Worm (Caenorhabditis elegans) whole organism, L1 larva: ENCODE data around the gene ccdc-47.

Source experiments
- C04F5.9 ChIP-seq: sonication (generic microtip); optimal IDR thresholded peaks from 2 replicates; lab custom pipeline; 2016; ENCODE audit warnings: missing genetic modification characterization, missing compliant biosample characterization
- aha-1 ChIP-seq: fragments of 150-350 bp; optimal IDR thresholded peaks from 2 replicates; lab custom pipeline; 2014; ENCODE audit warnings: missing biosample characterization, missing genetic modification characterization
- ceh-63 ChIP-seq: fragments of 200-800 bp; sonication (Bioruptor generic); optimal IDR thresholded peaks from 2 replicates; lab custom pipeline; 2018; ENCODE audit warnings: mild to moderate bottlenecking, missing genetic modification characterization, missing compliant biosample characterization
- ceh-82 ChIP-seq, 3 experiments: fragments of 150-350 bp in 1 of 3; sonication (generic microtip) in 2 of 3; optimal IDR thresholded peaks; 2 replicates each; lab custom pipeline; 2014 to 2017; ENCODE audit warnings: missing biosample characterization in 3 of 3, missing genetic modification characterization in 3 of 3
- ceh-88 ChIP-seq: fragments of 200-800 bp; sonication (Bioruptor generic); IDR thresholded peaks from 2 replicates; pipeline ENCODE4 v1.3.6; 2022; ENCODE audit warnings: missing genetic modification characterization, missing compliant biosample characterization
- ceh-90 ChIP-seq: sonication (generic microtip); optimal IDR thresholded peaks from 2 replicates; lab custom pipeline; 2016; ENCODE audit warnings: missing genetic modification characterization, missing compliant biosample characterization
- dpl-1 ChIP-seq, 3 experiments: fragments of 150-350 bp in 2 of 3; sonication (generic microtip) in 1 of 3; optimal IDR thresholded peaks; 2 replicates each; lab custom pipeline; 2014 to 2017; ENCODE audit warnings: missing biosample characterization in 3 of 3, missing genetic modification characterization in 3 of 3, missing genetic modification reagents in 3 of 3
- dsc-1 ChIP-seq: sonication (generic microtip); optimal IDR thresholded peaks from 2 replicates; lab custom pipeline; 2016; ENCODE audit warnings: mild to moderate bottlenecking, missing genetic modification characterization, missing compliant biosample characterization
- efl-1 ChIP-seq, 4 experiments: fragments of 150-350 bp; optimal IDR thresholded peaks in 3 of 4; peaks in 1 of 4; 1 replicate in 1 of 4; 2 replicates in 3 of 4; lab custom pipeline; 2014; ENCODE audit warnings: missing biosample characterization in 2 of 4, missing genetic modification characterization in 2 of 4, missing genetic modification reagents in 2 of 4
- elt-2 ChIP-seq: sonication (generic microtip); optimal IDR thresholded peaks from 2 replicates; lab custom pipeline; 2016; ENCODE audit warnings: missing genetic modification characterization, mild to moderate bottlenecking, inconsistent platforms, missing compliant biosample characterization, missing genetic modification reagents
- fkh-4 ChIP-seq: sonication (generic microtip); optimal IDR thresholded peaks from 2 replicates; lab custom pipeline; 2016; ENCODE audit warnings: missing compliant biosample characterization, missing genetic modification characterization, borderline replicate concordance
- grh-1 ChIP-seq: fragments of 200-800 bp; sonication (Bioruptor generic); IDR thresholded peaks from 2 replicates; pipeline ENCODE4 v1.3.6; 2022; ENCODE audit warnings: missing genetic modification reagents, missing genetic modification characterization, missing compliant biosample characterization
- lin-14 ChIP-seq: fragments of 200-800 bp; sonication (Bioruptor generic); optimal IDR thresholded peaks from 2 replicates; lab custom pipeline; 2018; ENCODE audit warnings: mild to moderate bottlenecking, missing genetic modification characterization, moderate library complexity, missing compliant biosample characterization
- lin-35 ChIP-seq, 2 experiments: fragments of 150-350 bp; optimal IDR thresholded peaks; 2 replicates each; lab custom pipeline; 2014; ENCODE audit warnings: missing biosample characterization in 2 of 2, missing genetic modification characterization in 2 of 2, missing genetic modification reagents in 2 of 2
- lin-39 ChIP-seq: fragments of 150-350 bp; optimal IDR thresholded peaks from 2 replicates; lab custom pipeline; 2014; ENCODE audit warnings: missing biosample characterization, missing genetic modification reagents, missing genetic modification characterization
- lsy-2 ChIP-seq, 2 experiments: fragments of 150-350 bp; optimal IDR thresholded peaks; 2 replicates each; lab custom pipeline; 2014; ENCODE audit warnings: missing biosample characterization in 2 of 2, missing genetic modification characterization in 2 of 2
- mdl-1 ChIP-seq, 2 experiments: fragments of 150-350 bp; optimal IDR thresholded peaks; 2 replicates each; lab custom pipeline; 2014 to 2017; ENCODE audit warnings: missing biosample characterization in 2 of 2, missing genetic modification characterization in 2 of 2, inconsistent platforms in 1 of 2
- mep-1 ChIP-seq: fragments of 150-350 bp; optimal IDR thresholded peaks from 2 replicates; lab custom pipeline; 2014; ENCODE audit warnings: missing biosample characterization, missing genetic modification characterization
- nhr-19 ChIP-seq: fragments of 200-800 bp; sonication (Bioruptor generic); conservative IDR thresholded peaks from 2 replicates; pipeline ENCODE4 v1.3.6; 2022; ENCODE audit warnings: missing genetic modification characterization, missing compliant biosample characterization
- nhr-20 ChIP-seq: sonication (generic microtip); optimal IDR thresholded peaks from 2 replicates; lab custom pipeline; 2016; ENCODE audit warnings: mild to moderate bottlenecking, missing genetic modification characterization, missing compliant biosample characterization
- nhr-47 ChIP-seq: sonication (generic microtip); optimal IDR thresholded peaks from 2 replicates; lab custom pipeline; 2016; ENCODE audit warnings: mild to moderate bottlenecking, missing genetic modification characterization, moderate library complexity, missing compliant biosample characterization
- nhr-71 ChIP-seq: sonication (generic microtip); optimal IDR thresholded peaks from 2 replicates; lab custom pipeline; 2016; ENCODE audit warnings: mild to moderate bottlenecking, missing genetic modification characterization, moderate library complexity, missing compliant biosample characterization
- nhr-76 ChIP-seq: sonication (generic microtip); optimal IDR thresholded peaks from 2 replicates; lab custom pipeline; 2017; ENCODE audit warnings: missing biosample characterization, missing genetic modification characterization
- nhr-84 ChIP-seq: sonication (generic microtip); optimal IDR thresholded peaks from 2 replicates; lab custom pipeline; 2017; ENCODE audit warnings: missing biosample characterization, missing genetic modification characterization
- nhr-85 ChIP-seq: sonication (generic microtip); peaks from one replicate; lab custom pipeline; 2016; ENCODE audit warnings: missing genetic modification characterization, inconsistent platforms, missing compliant biosample characterization
- nhr-90 ChIP-seq: sonication (generic microtip); optimal IDR thresholded peaks from 2 replicates; lab custom pipeline; 2016; ENCODE audit warnings: mild to moderate bottlenecking, missing genetic modification characterization, missing compliant biosample characterization; ENCODE audit not compliant: poor library complexity
- pag-3 ChIP-seq: sonication (generic microtip); optimal IDR thresholded peaks from 2 replicates; lab custom pipeline; 2017; ENCODE audit warnings: missing genetic modification characterization, mild to moderate bottlenecking, missing compliant biosample characterization, antibody characterized with exemption, borderline replicate concordance; ENCODE audit not compliant: insufficient read depth
- pax-3 ChIP-seq: fragments of 200-800 bp; sonication (Bioruptor generic); optimal IDR thresholded peaks from 2 replicates; lab custom pipeline; 2018; ENCODE audit warnings: mild to moderate bottlenecking, missing genetic modification characterization, moderate library complexity, missing compliant biosample characterization
- rnt-1 ChIP-seq: sonication (generic microtip); optimal IDR thresholded peaks from 2 replicates; lab custom pipeline; 2016; ENCODE audit warnings: mild to moderate bottlenecking, missing genetic modification characterization, moderate library complexity, missing compliant biosample characterization
- skn-1 ChIP-seq: fragments of 150-350 bp; optimal IDR thresholded peaks from 2 replicates; lab custom pipeline; 2014; ENCODE audit warnings: missing biosample characterization, missing genetic modification characterization
- snpc-4 ChIP-seq: fragments of 150-350 bp; optimal IDR thresholded peaks from 2 replicates; lab custom pipeline; 2014; ENCODE audit warnings: missing biosample characterization, missing genetic modification characterization
- snu-23 ChIP-seq: sonication (generic microtip); optimal IDR thresholded peaks from 2 replicates; lab custom pipeline; 2016; ENCODE audit warnings: missing genetic modification characterization, missing compliant biosample characterization
- sox-4 ChIP-seq: sonication (generic microtip); optimal IDR thresholded peaks from 2 replicates; lab custom pipeline; 2016; ENCODE audit warnings: missing genetic modification characterization, missing compliant biosample characterization
- sptf-1 ChIP-seq: fragments of 150-350 bp; optimal IDR thresholded peaks from 2 replicates; lab custom pipeline; 2014; ENCODE audit warnings: missing biosample characterization, missing genetic modification characterization
- swsn-7 ChIP-seq: sonication (generic microtip); optimal IDR thresholded peaks from 2 replicates; lab custom pipeline; 2016; ENCODE audit warnings: missing genetic modification characterization, missing compliant biosample characterization
- tbx-2 ChIP-seq: sonication (generic microtip); optimal IDR thresholded peaks from 2 replicates; lab custom pipeline; 2016; ENCODE audit warnings: missing genetic modification characterization, missing compliant biosample characterization
- unc-30 ChIP-seq: sonication (generic microtip); optimal IDR thresholded peaks from 2 replicates; lab custom pipeline; 2017; ENCODE audit warnings: missing biosample characterization, missing genetic modification characterization
- vab-15 ChIP-seq: sonication (generic microtip); optimal IDR thresholded peaks from 2 replicates; lab custom pipeline; 2017; ENCODE audit warnings: missing genotype, mild to moderate bottlenecking, missing genetic modification characterization, missing compliant biosample characterization
- zag-1 ChIP-seq: fragments of 150-350 bp; optimal IDR thresholded peaks from 2 replicates; lab custom pipeline; 2014; ENCODE audit warnings: missing biosample characterization, missing genetic modification characterization
- zip-4 ChIP-seq: fragments of 200-800 bp; sonication (Bioruptor generic); optimal IDR thresholded peaks from 2 replicates; lab custom pipeline; 2018; ENCODE audit warnings: mild to moderate bottlenecking, missing genetic modification characterization, moderate library complexity, missing compliant biosample characterization

ccdc-47 gene

DNA sequence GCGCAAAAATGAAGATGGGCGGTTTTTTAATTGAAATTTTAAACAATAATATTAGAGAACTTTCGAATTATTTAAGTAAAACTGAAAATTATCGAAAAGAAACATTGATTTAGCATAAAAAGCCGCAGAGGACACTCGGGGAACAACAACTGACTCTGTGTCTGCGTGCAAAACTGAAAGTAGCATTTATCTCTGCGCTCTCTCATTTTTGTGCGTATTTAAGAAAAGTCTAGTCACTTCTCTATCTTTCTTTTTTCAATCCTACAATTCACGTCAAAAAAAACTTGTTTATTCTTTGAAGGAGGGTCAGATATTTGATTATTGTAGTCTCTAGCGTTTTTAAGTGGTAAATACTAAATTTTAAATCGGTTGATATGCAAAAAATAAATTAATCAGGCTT, 8.6 kb upstream of the ccdc-47 start:
- TF ChIP-seq tbx-2 (tag; lab: Kevin White, UChicago) (no peak), mep-1 (tag; lab: Kevin White, UChicago) (peak; percentile 15), lin-14 (GFP tag; lab: Kevin White, UChicago) (peak; percentile 82), dpl-1 (GFP tag; optimal IDR thresholded peaks at IDR 0.05; lab: Kevin White, UChicago) (peak in 2 of 3 experiments; percentile 12 to 18), nhr-47 (tag; lab: Kevin White, UChicago) (no peak), snu-23 (GFP tag; lab: Kevin White, UChicago) (peak; percentile 67), sox-4 (tag; lab: Kevin White, UChicago) (no peak), nhr-19 (GFP tag; lab: Robert Waterston, UW) (peak; percentile 34), ceh-82 (tag; optimal IDR thresholded peaks at IDR 0.05; lab: Kevin White, UChicago) (peak in 1 of 3 experiments; percentile 29), swsn-7 (tag; lab: Kevin White, UChicago) (peak; percentile 15), lin-35 (GFP tag; optimal IDR thresholded peaks at IDR 0.05; lab: Kevin White, UChicago) (peak; percentile 31 to 45), aha-1 (peak; percentile 50), nhr-71 (tag; lab: Kevin White, UChicago) (peak; percentile 37), zip-4 (GFP tag; lab: Kevin White, UChicago) (no peak), pax-3 (no peak), rnt-1 (peak; percentile 11), efl-1 (optimal IDR thresholded peaks at IDR 0.05; lab: Kevin White, UChicago) (peak in 1 of 2 experiments; percentile 18), efl-1 (GFP tag; optimal IDR thresholded peaks at IDR 0.05 in 1 of 2; lab: Kevin White, UChicago) (no peak), lsy-2 (tag; optimal IDR thresholded peaks at IDR 0.05; lab: Kevin White, UChicago) (peak; percentile 23 to 27), grh-1 (GFP tag; lab: Robert Waterston, UW) (no peak), ceh-88 (GFP tag; lab: Robert Waterston, UW) (no peak), elt-2 (tag; lab: Kevin White, UChicago) (no peak), lin-39 (no peak), nhr-20 (tag; lab: Kevin White, UChicago) (peak; percentile 72)

DNA sequence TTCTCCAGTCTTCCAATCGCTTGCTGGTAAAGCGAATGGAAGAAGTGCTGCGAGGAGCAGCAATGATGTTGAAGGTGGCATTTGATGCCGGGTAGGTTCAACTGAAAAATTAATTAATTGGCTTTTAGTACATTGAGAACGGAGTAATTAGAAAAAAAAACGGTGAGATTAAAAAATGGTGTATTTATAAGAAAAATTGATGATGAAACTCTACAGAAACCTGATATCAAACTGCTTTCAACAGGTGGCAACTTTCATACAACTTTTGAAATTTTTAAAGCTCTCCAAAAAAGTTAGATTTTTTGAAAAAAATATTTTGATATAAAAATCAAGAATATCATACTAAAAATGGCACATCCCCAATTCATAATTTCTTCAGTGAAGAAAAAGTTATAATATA, 2.7 kb upstream of the ccdc-47 start, which contains the start of gene pat-3:
pat-3 (minus strand) TSS at position 101 of the 400 bp plus-strand sequence.
- TF ChIP-seq sptf-1 (tag; lab: Kevin White, UChicago) (no peak), zag-1 (no peak), C04F5.9 (tag; lab: Kevin White, UChicago) (no peak), skn-1 (no peak), dsc-1 (tag; lab: Kevin White, UChicago) (no peak), vab-15 (tag; lab: Kevin White, UChicago) (no peak), ceh-63 (GFP tag; lab: Kevin White, UChicago) (no peak), nhr-85 (tag; lab: Kevin White, UChicago) (no peak), nhr-71 (tag; lab: Kevin White, UChicago) (no peak), snu-23 (GFP tag; lab: Kevin White, UChicago) (no peak), ceh-82 (tag; optimal IDR thresholded peaks at IDR 0.05; lab: Kevin White, UChicago) (no peak), ceh-90 (tag; lab: Kevin White, UChicago) (no peak)

- no peak for TF ChIP-seq unc-30 (tag; lab: Kevin White, UChicago)
- peak; percentile 47 for TF ChIP-seq lin-14 (GFP tag; lab: Kevin White, UChicago)
- no peak for TF ChIP-seq snpc-4 (tag; lab: Kevin White, UChicago)
- TF ChIP-seq pag-3 (tag; lab: Kevin White, UChicago) = peak; percentile 64
- TF ChIP-seq lsy-2 (tag; optimal IDR thresholded peaks at IDR 0.05; lab: Kevin White, UChicago) = peak in 1 of 2 experiments; percentile 21
- no peak for TF ChIP-seq ceh-90 (tag; lab: Kevin White, UChicago)
- no peak for TF ChIP-seq nhr-84 (tag; lab: Kevin White, UChicago)
- no peak for TF ChIP-seq efl-1 (optimal IDR thresholded peaks at IDR 0.05; lab: Kevin White, UChicago)
- TF ChIP-seq efl-1 (GFP tag; optimal IDR thresholded peaks at IDR 0.05 in 1 of 2; lab: Kevin White, UChicago) = no peak
- TF ChIP-seq nhr-71 (tag; lab: Kevin White, UChicago) = peak; percentile 37
- no peak for TF ChIP-seq nhr-76 (tag; lab: Kevin White, UChicago)
- TF ChIP-seq rnt-1 = peak; percentile 60
- peak; percentile 18; the same call in 1 of the 2 replicates for TF ChIP-seq nhr-19 (GFP tag; lab: Robert Waterston, UW)
- no peak for TF ChIP-seq nhr-90 (tag; lab: Kevin White, UChicago)
- peak; percentile 31 for TF ChIP-seq nhr-20 (tag; lab: Kevin White, UChicago)
- no peak for TF ChIP-seq mdl-1 (tag; optimal IDR thresholded peaks at IDR 0.05; lab: Kevin White, UChicago)
- no peak for TF ChIP-seq fkh-4 (tag; lab: Kevin White, UChicago)
These were observed 1.9 kb upstream of the ccdc-47 start for ce11 chrIII:3914836-3915235.
